Fruit fly (Drosophila melanogaster) S2 (cell line): ENCODE results near the gene Psn.
A peak's percentile ranks its signal among the peaks of the same experiment; 100 is the strongest.

Source experiments
- CG8478 ChIP-seq: fragments of >200 bp; optimal IDR thresholded peaks from 2 replicates; lab custom pipeline; 2018
- CTCF ChIP-seq, 2 experiments: fragments of >200 bp; optimal IDR thresholded peaks; 2 replicates each; lab custom pipeline; 2018

The Psn gene

DNA sequence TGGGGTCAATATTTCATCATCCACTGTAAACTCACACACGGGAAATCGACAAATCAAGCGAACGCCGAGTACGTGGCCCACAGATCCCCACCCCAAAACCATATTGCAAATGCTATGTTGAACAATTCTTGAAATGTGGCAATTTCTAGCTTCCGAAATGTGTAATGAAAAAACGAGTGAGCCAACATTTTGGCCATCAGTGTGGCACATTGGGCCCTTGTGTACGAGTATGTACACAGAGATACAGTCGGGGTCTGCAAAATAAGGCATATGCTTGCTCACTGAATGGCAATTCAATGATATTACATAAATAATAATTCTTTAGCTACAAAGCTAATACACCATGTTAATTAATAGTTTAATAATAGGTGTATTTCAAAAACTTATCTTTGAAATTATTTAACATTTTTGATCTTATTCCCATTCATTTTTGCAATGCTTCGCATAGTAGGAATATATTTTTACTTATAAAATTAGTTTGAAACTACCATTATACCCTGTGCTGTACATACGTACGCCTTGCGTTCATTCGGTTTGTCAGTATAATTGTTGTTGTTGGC lies 32.6 kb upstream of the Psn start:
- TF ChIP-seq CTCF (optimal IDR thresholded peaks at IDR 0.05; lab: Kevin White, UChicago) (no peak), CG8478 (lab: Kevin White, UChicago) (no peak)

DNA sequence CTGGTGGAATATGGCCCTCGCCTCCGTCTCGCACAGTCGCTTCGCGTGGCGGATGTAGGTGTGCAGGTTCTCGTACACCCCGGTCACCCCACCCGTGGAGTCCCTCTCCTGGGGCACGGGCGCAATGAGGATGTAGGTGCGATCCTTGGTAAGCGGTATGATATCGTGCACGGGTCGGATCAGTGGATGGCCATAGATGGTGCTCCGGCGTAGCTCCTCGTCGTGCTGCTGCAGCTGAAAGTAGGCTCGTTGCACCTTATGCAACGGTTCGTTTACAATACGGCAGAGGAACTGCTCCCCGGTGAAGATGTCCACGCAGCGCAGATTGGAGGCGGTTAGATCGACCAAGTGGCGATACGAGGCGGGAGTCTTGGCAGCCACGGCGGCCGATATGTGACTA lies 31.8 kb upstream of the Psn start:
- TF ChIP-seq CG8478 (lab: Kevin White, UChicago) (no peak), CTCF (optimal IDR thresholded peaks at IDR 0.05; lab: Kevin White, UChicago) (no peak)

DNA sequence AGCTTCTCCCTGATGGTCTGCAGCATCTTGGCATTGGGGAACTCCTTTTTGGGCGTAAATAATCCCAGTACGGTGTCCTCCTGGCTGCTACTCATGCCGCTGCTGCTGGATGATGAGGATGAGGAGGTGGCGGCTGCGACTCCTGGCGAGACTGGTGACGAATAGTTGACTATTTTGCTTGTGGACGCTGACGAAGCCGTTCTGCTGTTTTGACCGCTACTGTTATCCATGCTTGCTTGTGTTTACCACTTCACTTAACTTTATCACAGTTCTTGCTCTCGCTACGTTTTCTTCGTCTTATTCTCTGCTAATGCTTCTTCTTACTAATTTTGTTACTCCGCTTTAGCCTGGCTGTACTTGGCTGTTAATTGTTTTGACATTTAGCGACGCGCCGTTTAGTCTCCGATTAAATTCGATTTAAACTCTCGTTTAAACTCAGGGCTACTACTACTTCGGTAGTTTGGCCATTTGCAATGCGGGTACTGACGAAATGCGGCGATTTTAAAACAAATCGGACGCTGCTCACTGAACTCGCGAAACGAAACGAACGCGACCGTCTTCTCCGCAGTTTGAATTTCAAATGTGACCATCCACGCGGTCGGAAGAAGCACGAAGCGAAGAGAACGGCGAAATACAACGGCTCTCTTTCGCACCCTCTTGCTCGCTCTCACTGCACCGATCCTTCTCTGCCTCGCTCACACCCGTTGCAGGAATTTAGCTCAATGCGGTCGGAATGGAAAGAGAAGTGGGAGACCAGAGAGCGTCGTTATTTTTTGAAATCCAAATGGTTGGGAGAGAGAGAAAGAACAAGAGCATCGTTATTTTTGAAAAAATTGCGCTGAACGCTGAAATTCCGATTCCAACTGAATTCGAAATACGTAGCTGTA lies 31.0 kb upstream of the Psn start, which contains the start of gene trbl:
Gene trbl (minus strand): TSS at position 584 of the 887 bp plus-strand sequence.
- TF ChIP-seq CG8478 (lab: Kevin White, UChicago) (no peak), CTCF (optimal IDR thresholded peaks at IDR 0.05; lab: Kevin White, UChicago) (peak in 1 of 2 experiments; percentile 3)

DNA sequence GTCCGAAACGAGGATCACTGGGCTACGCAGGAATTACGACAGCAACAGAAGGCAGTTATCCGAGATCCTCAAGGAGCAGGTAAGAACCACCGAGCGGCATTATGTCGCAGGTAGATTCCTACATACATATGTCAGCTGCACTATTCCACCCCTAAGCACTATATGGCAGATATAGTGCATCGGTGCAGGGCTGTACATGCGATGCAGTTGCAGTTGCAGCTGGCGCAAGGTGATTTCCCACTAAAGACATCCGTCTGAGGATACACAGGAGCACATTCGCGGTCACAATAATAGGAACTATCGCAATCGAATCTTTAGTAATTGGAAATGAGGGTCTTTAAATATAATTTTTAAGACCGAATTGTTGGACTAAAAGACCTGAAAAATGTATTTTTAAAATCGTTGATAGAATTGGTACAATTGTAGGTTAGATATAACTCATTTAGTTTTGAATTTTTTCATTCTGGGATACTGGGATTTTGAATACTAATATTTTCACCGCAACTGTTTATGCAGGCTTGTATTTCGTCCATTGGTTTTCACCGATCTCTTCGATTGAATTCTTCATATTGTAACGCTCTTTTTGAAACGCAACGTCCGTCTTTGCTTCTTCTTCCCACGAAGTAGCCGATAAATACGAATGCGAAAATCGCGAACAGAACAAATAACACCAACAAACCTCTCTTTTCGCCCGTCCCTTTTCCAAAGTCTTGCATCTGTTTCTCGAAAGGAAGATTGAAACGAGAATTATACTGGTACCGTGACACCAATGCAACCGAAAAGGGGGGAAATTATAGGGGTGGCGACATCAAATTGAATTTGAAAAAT lies 29.4 kb upstream of the Psn start:
- TF ChIP-seq CTCF (optimal IDR thresholded peaks at IDR 0.05; lab: Kevin White, UChicago), result no peak
- TF ChIP-seq CG8478 (lab: Kevin White, UChicago), result no peak

DNA sequence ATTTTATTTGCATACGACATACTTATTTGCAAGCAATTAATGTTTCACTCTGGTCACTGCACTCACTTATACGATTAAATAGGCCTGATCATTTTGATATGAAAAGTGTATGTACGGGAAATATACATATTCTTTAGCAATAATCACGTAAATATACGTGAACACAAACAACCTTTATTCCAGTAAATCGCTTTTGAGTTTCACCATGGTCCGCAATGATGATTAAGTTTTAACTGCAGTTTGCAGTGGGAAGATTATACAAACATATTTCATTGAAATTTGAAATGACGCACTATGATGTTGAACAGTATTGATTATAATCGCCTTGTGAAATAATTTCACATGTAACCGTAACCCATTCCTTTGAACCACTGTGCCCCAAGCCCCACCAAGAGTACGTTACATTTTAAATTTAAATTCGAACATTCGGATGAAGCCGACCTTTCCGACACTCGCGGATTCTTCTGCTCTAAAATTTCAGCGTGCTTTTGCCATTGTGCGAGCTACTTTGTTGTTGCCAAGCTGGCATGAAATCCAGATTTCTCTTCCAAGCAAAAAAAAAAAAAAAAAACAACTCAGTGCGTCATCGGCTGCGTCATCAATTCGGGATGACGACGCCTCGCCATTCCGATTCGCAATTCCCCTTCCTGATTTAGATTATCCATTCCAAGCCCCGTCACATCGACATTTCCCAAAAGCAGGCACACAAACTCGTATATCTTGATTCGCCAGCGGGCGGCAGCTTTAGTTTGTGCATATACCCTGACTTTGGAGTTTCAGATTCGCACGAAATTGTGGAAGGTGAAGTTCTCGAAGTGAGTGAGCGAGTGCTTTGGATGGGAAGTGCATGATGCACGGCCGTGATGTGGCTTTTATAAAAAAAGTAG lies 28.5 kb upstream of the Psn start:
- TF ChIP-seq CG8478 (lab: Kevin White, UChicago) (no peak), CTCF (optimal IDR thresholded peaks at IDR 0.05; lab: Kevin White, UChicago) (no peak)

DNA sequence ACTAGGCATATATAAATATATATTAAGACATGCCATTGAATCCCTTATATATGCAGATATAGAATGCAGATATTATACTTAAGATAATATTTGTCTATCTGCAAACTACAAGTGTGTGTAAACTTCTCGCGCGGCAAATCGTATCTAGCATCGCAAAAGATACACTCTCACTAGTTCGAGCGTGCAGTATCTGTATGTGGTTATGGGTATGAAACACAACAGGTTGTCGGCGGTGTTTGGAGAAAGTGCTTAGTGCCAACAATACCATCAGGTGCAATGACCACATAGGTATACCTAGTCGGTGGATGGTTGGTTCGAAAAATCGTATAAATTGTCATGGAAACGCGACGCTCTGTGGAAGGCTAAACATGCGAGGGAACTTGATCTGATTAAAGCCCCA lies 27.8 kb upstream of the Psn start:
- no peak for TF ChIP-seq CG8478 (lab: Kevin White, UChicago)
- no peak for TF ChIP-seq CTCF (optimal IDR thresholded peaks at IDR 0.05; lab: Kevin White, UChicago)

DNA sequence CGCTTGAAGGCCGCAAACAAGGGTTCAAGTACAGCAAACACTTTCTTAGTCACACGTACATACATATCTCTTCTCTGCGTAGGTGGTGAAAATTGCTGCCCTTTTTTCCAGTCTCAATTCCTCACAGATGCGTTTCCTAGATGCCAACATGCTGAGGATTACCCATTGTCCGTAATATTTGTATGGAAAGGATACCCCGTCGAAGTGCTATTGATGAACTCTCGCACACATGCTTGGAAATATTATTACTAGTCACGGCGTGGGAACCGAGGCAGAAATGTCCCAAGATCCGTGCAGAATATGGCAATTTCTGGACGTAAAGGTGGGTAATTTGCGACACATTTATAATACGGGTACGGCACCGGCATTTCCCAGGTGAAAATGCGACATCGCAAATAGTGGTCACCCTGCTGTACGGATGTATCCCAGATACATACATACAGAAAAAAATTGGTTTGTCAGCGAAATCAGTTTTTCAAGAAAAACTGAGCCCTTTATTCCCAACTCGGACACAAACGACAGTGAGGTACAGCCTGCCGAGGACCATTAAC lies 26.9 kb upstream of the Psn start:
- TF ChIP-seq CTCF (optimal IDR thresholded peaks at IDR 0.05; lab: Kevin White, UChicago) (no peak), CG8478 (lab: Kevin White, UChicago) (no peak)

DNA sequence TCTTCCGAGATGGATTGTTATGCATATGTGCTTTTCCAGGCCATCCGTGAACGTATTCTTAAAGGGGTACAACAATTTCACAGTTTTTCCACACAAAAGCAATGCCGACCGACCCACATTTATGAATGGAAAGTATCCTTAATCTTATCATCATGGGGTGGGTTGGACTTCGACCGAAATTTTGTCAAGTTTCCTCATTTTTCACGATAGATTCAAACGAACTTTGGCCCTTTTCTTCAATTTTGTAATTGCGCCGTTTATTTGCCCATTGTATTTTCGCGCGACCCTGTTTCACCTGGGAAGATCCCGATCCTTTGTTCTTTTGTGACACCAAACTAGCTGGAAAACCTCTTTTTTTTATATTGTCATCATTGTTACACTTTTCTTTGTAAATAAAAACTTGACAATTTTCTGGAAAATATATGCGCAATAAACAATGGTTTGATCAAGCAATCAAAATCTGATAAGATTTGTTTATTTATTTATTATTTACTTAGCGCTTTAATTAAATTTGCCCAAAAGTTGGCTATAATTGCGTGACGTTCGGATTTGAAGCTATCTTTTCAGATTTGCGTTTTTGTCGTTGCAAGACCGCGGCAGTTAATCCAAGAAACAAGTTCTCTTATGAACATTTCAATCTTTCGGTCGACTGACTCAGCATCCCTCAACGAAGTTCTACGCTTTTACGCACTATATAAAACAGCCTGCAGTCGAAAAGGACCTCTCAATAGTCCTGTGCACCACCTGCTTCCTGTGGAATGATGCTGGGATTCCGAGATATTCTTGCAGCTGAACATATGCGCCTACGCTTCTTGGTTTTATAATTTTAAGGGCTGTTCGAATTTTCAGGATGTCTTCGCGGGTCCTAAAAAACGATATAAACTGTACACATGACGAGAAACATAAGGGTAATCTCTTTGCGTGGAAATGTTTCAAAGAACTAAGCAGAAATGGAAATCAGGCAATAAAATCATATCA lies 26.0 kb upstream of the Psn start:
- TF ChIP-seq CG8478 (lab: Kevin White, UChicago), result no peak
- no peak for TF ChIP-seq CTCF (optimal IDR thresholded peaks at IDR 0.05; lab: Kevin White, UChicago)

DNA sequence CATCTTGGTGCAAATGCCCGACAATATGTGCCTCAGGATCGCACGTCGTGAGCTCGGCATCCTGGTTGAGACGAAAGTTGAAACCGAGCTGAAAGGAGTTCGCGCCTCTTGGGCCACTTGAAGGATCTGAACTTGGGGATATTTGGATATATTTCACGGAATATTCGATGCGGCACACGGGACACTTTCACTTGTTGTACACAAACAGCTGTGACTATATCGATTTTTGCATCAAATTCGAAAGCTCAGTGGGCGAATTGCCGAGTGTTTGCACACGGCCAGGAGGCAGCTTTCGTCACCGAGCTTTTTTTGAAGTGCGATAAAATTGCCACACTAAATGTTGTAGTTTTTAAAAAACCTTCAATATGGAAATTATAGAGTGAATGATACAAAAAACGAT lies 21.9 kb upstream of the Psn start, which contains the start of gene CG13248:
Gene CG13248 (minus strand): TSS at position 222 of the 400 bp plus-strand sequence.
- TF ChIP-seq CTCF (optimal IDR thresholded peaks at IDR 0.05; lab: Kevin White, UChicago) (no peak), CG8478 (lab: Kevin White, UChicago) (no peak)

DNA sequence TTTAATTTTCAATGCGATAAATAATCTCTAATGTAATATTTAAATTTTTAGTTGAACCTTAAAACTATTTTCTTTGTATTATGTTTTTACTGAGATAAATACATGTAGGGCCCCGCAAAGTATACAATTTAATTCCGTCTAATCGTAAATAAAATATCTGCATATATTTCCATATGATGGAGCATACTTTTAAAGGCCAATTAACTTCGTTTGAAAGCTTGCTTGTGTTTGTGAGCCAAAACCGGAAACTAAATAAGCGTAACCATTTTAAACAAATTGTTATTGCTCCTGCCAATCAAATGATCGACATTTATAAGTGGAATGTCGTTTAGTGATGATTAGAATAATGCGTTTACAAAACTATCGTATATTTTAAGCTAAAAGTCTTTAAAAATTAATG lies 21.5 kb upstream of the Psn start:
- TF ChIP-seq CTCF (optimal IDR thresholded peaks at IDR 0.05; lab: Kevin White, UChicago), result no peak
- no peak for TF ChIP-seq CG8478 (lab: Kevin White, UChicago)

DNA sequence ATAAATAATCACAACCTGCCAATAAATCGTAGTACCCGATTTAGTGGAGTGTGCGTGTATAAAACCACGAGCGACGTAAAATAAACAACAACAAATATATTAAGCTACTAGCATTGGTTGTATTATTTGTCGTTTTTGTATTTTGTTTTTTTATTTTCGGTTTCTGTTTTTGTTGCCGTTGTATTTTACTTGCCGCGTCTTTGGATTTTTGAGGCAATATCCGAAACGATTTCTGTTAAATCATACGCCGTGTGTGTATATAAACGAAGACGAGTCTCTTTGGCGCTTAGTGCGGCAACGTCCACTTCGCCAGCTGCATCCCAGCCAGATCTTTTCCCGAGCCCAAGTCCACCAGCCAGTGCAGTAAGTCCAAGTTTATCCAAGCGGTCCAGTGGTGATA lies 19.0 kb upstream of the Psn start, which contains the start of gene zye:
Gene zye (plus strand): TSS at position 301 of the 400 bp plus-strand sequence.
- TF ChIP-seq CTCF (optimal IDR thresholded peaks at IDR 0.05; lab: Kevin White, UChicago) (no peak), CG8478 (lab: Kevin White, UChicago) (no peak)

DNA sequence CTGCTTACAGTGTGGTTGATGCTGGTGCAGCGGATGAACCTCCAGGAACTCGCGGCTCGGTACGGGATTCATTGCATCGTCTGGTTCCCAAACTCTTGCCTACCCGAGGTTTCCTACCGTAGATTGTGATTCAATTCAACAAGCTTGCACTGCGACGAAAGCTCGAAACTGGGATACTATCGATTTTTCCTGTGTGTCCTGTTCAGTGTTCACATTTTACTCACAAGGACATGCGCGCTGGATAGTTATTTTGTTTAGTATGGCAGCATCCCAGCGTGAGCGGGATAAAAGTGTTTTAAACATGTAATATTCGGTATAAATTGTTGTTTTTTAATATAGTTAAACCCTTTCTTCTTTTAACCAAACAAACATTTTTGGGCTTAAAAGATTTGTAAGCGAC lies 6.4 kb upstream of the Psn start, which contains the start of gene CG5282:
Gene CG5282 (minus strand): TSS at position 184 of the 400 bp plus-strand sequence.
- TF ChIP-seq CTCF (optimal IDR thresholded peaks at IDR 0.05; lab: Kevin White, UChicago) (no peak), CG8478 (lab: Kevin White, UChicago) (no peak)
